Worm (Caenorhabditis elegans) whole organism, early embryonic: Measurements from ENCODE around the gene F28F8.9.

ENCODE experiments used
- F13C5.2 ChIP-seq: sonication (generic microtip); optimal IDR thresholded peaks from 2 replicates; lab custom pipeline; 2017; ENCODE audit warnings: mild to moderate bottlenecking, missing genetic modification characterization, inconsistent platforms, missing compliant biosample characterization
- ama-1 ChIP-seq: fragments of 150-350 bp; optimal IDR thresholded peaks from 2 replicates; lab custom pipeline; 2014
- ceh-13 ChIP-seq: fragments of 200-800 bp; sonication (Bioruptor generic); optimal IDR thresholded peaks from 2 replicates; lab custom pipeline; 2018; ENCODE audit warnings: mild to moderate bottlenecking, missing genetic modification characterization, missing compliant biosample characterization
- ceh-36 ChIP-seq: sonication (generic microtip); optimal IDR thresholded peaks from 2 replicates; lab custom pipeline; 2016; ENCODE audit warnings: missing genetic modification characterization, inconsistent platforms, missing compliant biosample characterization
- hmg-4 ChIP-seq: fragments of 200-800 bp; sonication (Bioruptor generic); optimal IDR thresholded peaks from 2 replicates; lab custom pipeline; 2018; ENCODE audit warnings: mild to moderate bottlenecking, missing genetic modification characterization, missing compliant biosample characterization
- hnd-1 ChIP-seq: sonication (generic microtip); optimal IDR thresholded peaks from 2 replicates; lab custom pipeline; 2016; ENCODE audit warnings: missing genetic modification characterization, missing compliant biosample characterization
- tbx-37 ChIP-seq: fragments of 200-800 bp; sonication (Bioruptor generic); conservative IDR thresholded peaks from 2 replicates; pipeline ENCODE4 v1.3.6; 2022; ENCODE audit warnings: missing genetic modification reagents, missing genetic modification characterization, missing compliant biosample characterization

ce11 chrV:15551642-15552041 is 26.8 kb downstream of the F28F8.9 start:
- no peak for TF ChIP-seq ama-1 (lab: Kevin White, UChicago)
- TF ChIP-seq hnd-1 (tag; lab: Kevin White, UChicago), result peak; percentile 80
- TF ChIP-seq ceh-36 (tag; lab: Kevin White, UChicago), result peak; percentile 95
- TF ChIP-seq hmg-4 (GFP tag; lab: Kevin White, UChicago), result peak; percentile 92
- TF ChIP-seq F13C5.2 (tag; lab: Kevin White, UChicago), result peak; percentile 91
- TF ChIP-seq ceh-13 (GFP tag; lab: Kevin White, UChicago), result peak; percentile 77
- peak; percentile 92 for TF ChIP-seq tbx-37 (GFP tag; lab: Robert Waterston, UW)
